Fruit fly (Drosophila melanogaster): ENCODE results near the gene CG45012.

CG45012 gene

dm6 chr2L:11841538-11841937 is 7.1 kb downstream of the CG45012 start:
- no peak for TF ChIP-seq Myc (optimal IDR thresholded peaks at IDR 0.05)
- TF ChIP-seq ttk (optimal IDR thresholded peaks at IDR 0.05) = no peak
- TF ChIP-seq insv (optimal IDR thresholded peaks at IDR 0.05) = no peak
- no peak for TF ChIP-seq Sin3A (optimal IDR thresholded peaks at IDR 0.05)
- no peak for TF ChIP-seq h (optimal IDR thresholded peaks at IDR 0.05)
- TF ChIP-seq psq (optimal IDR thresholded peaks at IDR 0.05) = no peak

- TF ChIP-seq ttk (optimal IDR thresholded peaks at IDR 0.05) = no peak
- TF ChIP-seq psq (optimal IDR thresholded peaks at IDR 0.05) = no peak
- TF ChIP-seq h (optimal IDR thresholded peaks at IDR 0.05) = no peak
- TF ChIP-seq Myc (optimal IDR thresholded peaks at IDR 0.05) = no peak
- no peak for TF ChIP-seq Sin3A (optimal IDR thresholded peaks at IDR 0.05)
- TF ChIP-seq insv (optimal IDR thresholded peaks at IDR 0.05) = no peak
These were observed 8.1 kb downstream of the CG45012 start, which contains the start of the genes CG44008, CG14933, CG46426 and CG42486 for dm6 chr2L:11842291-11843187. CG44008 (minus strand) TSS chr2L:11842445. CG14933 (plus strand) TSS chr2L:11842828. CG46426 (plus strand) TSS chr2L:11842828. CG42486 (plus strand) TSS chr2L:11843137.

dm6 chr2L:11844278-11844677 is 9.9 kb downstream of the CG45012 start:
- TF ChIP-seq insv (optimal IDR thresholded peaks at IDR 0.05) = no peak
- no peak for TF ChIP-seq ttk (optimal IDR thresholded peaks at IDR 0.05)
- TF ChIP-seq Sin3A (optimal IDR thresholded peaks at IDR 0.05) = no peak
- TF ChIP-seq h (optimal IDR thresholded peaks at IDR 0.05) = no peak
- TF ChIP-seq psq (optimal IDR thresholded peaks at IDR 0.05) = no peak
- TF ChIP-seq Myc (optimal IDR thresholded peaks at IDR 0.05) = no peak

dm6 chr2L:11845159-11845788 is 10.9 kb downstream of the CG45012 start:
- TF ChIP-seq psq (optimal IDR thresholded peaks at IDR 0.05) (no peak), insv (optimal IDR thresholded peaks at IDR 0.05) (no peak), Myc (optimal IDR thresholded peaks at IDR 0.05) (no peak), ttk (optimal IDR thresholded peaks at IDR 0.05) (no peak), Sin3A (optimal IDR thresholded peaks at IDR 0.05) (no peak), h (optimal IDR thresholded peaks at IDR 0.05) (no peak)

- TF ChIP-seq insv (optimal IDR thresholded peaks at IDR 0.05) = no peak
- TF ChIP-seq ttk (optimal IDR thresholded peaks at IDR 0.05) = no peak
- TF ChIP-seq Sin3A (optimal IDR thresholded peaks at IDR 0.05) = no peak
- no peak for TF ChIP-seq h (optimal IDR thresholded peaks at IDR 0.05)
- TF ChIP-seq Myc (optimal IDR thresholded peaks at IDR 0.05) = no peak
- TF ChIP-seq psq (optimal IDR thresholded peaks at IDR 0.05) = no peak
These were observed 12.5 kb downstream of the CG45012 start, which contains the start of gene Mal-B1 for dm6 chr2L:11846926-11847325. Mal-B1 (plus strand) TSS chr2L:11847226.

dm6 chr2L:11849658-11850057 is 15.2 kb downstream of the CG45012 start, which contains the start of gene Mal-B2:
Mal-B2 (plus strand) TSS chr2L:11849958.
- TF ChIP-seq Myc (optimal IDR thresholded peaks at IDR 0.05) (no peak), insv (optimal IDR thresholded peaks at IDR 0.05) (no peak), psq (optimal IDR thresholded peaks at IDR 0.05) (no peak), Sin3A (optimal IDR thresholded peaks at IDR 0.05) (no peak)

- no peak for TF ChIP-seq Myc (optimal IDR thresholded peaks at IDR 0.05)
- TF ChIP-seq ttk (optimal IDR thresholded peaks at IDR 0.05) = no peak
- TF ChIP-seq h (optimal IDR thresholded peaks at IDR 0.05) = no peak
- TF ChIP-seq Sin3A (optimal IDR thresholded peaks at IDR 0.05) = no peak
- TF ChIP-seq insv (optimal IDR thresholded peaks at IDR 0.05) = no peak
- no peak for TF ChIP-seq psq (optimal IDR thresholded peaks at IDR 0.05)
These were observed 18.7 kb downstream of the CG45012 start, which contains the start of gene CG42751 for dm6 chr2L:11853130-11853529. CG42751 (plus strand) TSS chr2L:11853430.

dm6 chr2L:11870867-11871452 is 36.6 kb downstream of the CG45012 start:
- TF ChIP-seq insv (optimal IDR thresholded peaks at IDR 0.05) = no peak
- no peak for TF ChIP-seq Myc (optimal IDR thresholded peaks at IDR 0.05)
- TF ChIP-seq ttk (optimal IDR thresholded peaks at IDR 0.05) = no peak
- TF ChIP-seq psq (optimal IDR thresholded peaks at IDR 0.05) = no peak
- TF ChIP-seq h (optimal IDR thresholded peaks at IDR 0.05) = no peak
- TF ChIP-seq Sin3A (optimal IDR thresholded peaks at IDR 0.05) = no peak

dm6 chr2L:11874232-11874765 is 39.9 kb downstream of the CG45012 start:
- TF ChIP-seq psq (optimal IDR thresholded peaks at IDR 0.05) (no peak), Myc (optimal IDR thresholded peaks at IDR 0.05) (no peak), h (optimal IDR thresholded peaks at IDR 0.05) (no peak), insv (optimal IDR thresholded peaks at IDR 0.05) (no peak), ttk (optimal IDR thresholded peaks at IDR 0.05) (no peak), Sin3A (optimal IDR thresholded peaks at IDR 0.05) (no peak)

- no peak for TF ChIP-seq Myc (optimal IDR thresholded peaks at IDR 0.05)
- TF ChIP-seq ttk (optimal IDR thresholded peaks at IDR 0.05) = no peak
- TF ChIP-seq Sin3A (optimal IDR thresholded peaks at IDR 0.05) = no peak
- TF ChIP-seq h (optimal IDR thresholded peaks at IDR 0.05) = no peak
- TF ChIP-seq insv (optimal IDR thresholded peaks at IDR 0.05) = no peak
- no peak for TF ChIP-seq psq (optimal IDR thresholded peaks at IDR 0.05)
These were observed 40.5 kb downstream of the CG45012 start for dm6 chr2L:11874890-11875289.

- TF ChIP-seq Myc (optimal IDR thresholded peaks at IDR 0.05) (no peak), psq (optimal IDR thresholded peaks at IDR 0.05) (no peak), h (optimal IDR thresholded peaks at IDR 0.05) (no peak), Sin3A (optimal IDR thresholded peaks at IDR 0.05) (no peak), insv (optimal IDR thresholded peaks at IDR 0.05) (no peak), ttk (optimal IDR thresholded peaks at IDR 0.05) (no peak)
These were observed 44.5 kb downstream of the CG45012 start for dm6 chr2L:11878812-11879328.
